Worm (Caenorhabditis elegans) whole organism, L4 larva: ENCODE data around the gene srw-107.

Experiments
- dpl-1 ChIP-seq: fragments of 150-350 bp; optimal IDR thresholded peaks from 2 replicates; lab custom pipeline; 2014; ENCODE audit warnings: missing biosample characterization, missing genetic modification reagents, missing genetic modification characterization
- fkh-10 ChIP-seq: fragments of 150-350 bp; optimal IDR thresholded peaks from 2 replicates; lab custom pipeline; 2014; ENCODE audit warnings: missing biosample characterization, missing genetic modification reagents, missing genetic modification characterization
- fos-1 ChIP-seq: fragments of 150-350 bp; optimal IDR thresholded peaks from 2 replicates; lab custom pipeline; 2014; ENCODE audit warnings: missing biosample characterization, missing genetic modification characterization
- lin-38 ChIP-seq: fragments of 200-800 bp; sonication (Bioruptor generic); IDR thresholded peaks from 2 replicates; pipeline ENCODE4 v1.3.6; 2022; ENCODE audit warnings: missing genetic modification reagents, missing genetic modification characterization, missing compliant biosample characterization
- mep-1 ChIP-seq: fragments of 150-350 bp; sonication (generic microtip); optimal IDR thresholded peaks from 3 replicates; lab custom pipeline; 2014; ENCODE audit warnings: missing biosample characterization, missing genetic modification characterization
- nhr-11 ChIP-seq: fragments of 150-350 bp; optimal IDR thresholded peaks from 2 replicates; lab custom pipeline; 2014; ENCODE audit warnings: missing biosample characterization, missing genetic modification characterization
- zip-2 ChIP-seq: fragments of 150-350 bp; optimal IDR thresholded peaks from 2 replicates; lab custom pipeline; 2014; ENCODE audit warnings: missing biosample characterization, missing genetic modification characterization

DNA sequence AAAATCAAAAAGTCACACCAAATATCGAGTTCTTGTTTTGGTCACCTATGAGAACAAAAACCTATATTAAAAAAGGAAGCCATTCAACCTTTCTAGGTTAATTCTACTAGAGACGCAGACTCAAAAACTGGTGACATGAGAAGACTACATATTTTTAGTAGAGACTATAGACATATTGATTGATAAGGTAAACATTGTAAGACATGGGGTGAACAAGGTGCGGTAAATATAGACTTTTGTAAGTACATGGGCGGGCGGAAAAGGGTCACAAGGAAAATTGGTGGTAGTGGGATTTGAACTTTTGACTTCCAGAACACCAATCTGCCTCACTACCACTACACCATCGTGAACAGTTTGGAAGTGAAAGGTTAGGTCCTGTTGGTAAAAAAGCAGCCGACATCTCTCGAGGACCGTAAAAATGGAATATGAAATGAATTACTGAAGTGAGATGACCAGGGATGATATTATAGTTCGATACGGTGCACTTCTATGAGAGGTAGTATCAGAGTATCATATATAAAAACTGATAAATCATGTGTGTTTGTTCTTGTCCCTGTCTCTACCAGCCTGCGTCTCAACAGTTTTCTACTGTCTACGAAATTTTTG lies 37.0 kb downstream of the srw-107 start, which contains the start of gene nhr-212:
- TF ChIP-seq dpl-1 (GFP tag; lab: Kevin White, UChicago) (no peak), nhr-11 (tag; lab: Kevin White, UChicago) (no peak), zip-2 (tag; lab: Kevin White, UChicago) (no peak), lin-38 (GFP tag; lab: Robert Waterston, UW) (no peak), fos-1 (tag; lab: Kevin White, UChicago) (no peak), mep-1 (tag; lab: Kevin White, UChicago) (no peak), fkh-10 (GFP tag; lab: Kevin White, UChicago) (no peak)
